Worm (Caenorhabditis elegans): ENCODE data around the gene BE10.3.

DNA sequence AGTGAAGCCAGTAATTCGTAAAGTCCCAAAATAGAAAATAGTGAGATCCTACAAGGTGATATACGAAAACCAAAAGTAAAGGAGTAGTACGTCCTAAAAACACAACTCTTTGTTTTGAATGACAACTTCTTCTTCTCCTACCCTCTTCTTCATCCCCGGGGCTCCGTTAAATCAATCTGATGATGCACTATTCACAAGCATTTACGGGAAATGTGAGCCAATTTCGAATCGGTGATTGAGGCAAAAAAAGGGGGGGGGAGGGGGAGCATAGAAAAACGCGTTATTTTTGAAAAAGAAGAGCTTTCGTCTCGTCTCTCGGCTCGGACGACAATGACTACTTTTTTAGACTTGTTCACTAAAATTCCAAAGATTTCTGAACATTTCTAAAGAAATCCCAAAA, 23.9 kb upstream of the BE10.3 start:
- TF ChIP-seq nhr-237 (tag; optimal IDR thresholded peaks at IDR 0.05): no peak
- no peak for TF ChIP-seq unc-62 (GFP tag; optimal IDR thresholded peaks at IDR 0.05)
- no peak for TF ChIP-seq ztf-11 (tag; optimal IDR thresholded peaks at IDR 0.05)
- TF ChIP-seq nhr-2 (tag; optimal IDR thresholded peaks at IDR 0.05): no peak
- TF ChIP-seq zip-8 (tag; optimal IDR thresholded peaks at IDR 0.05): no peak
- no peak for TF ChIP-seq hlh-1 (tag; optimal IDR thresholded peaks at IDR 0.05)
- TF ChIP-seq mep-1 (tag; optimal IDR thresholded peaks at IDR 0.05): no peak
- no peak for TF ChIP-seq lsy-2 (tag; optimal IDR thresholded peaks at IDR 0.05)
- no peak for TF ChIP-seq nhr-28 (tag; optimal IDR thresholded peaks at IDR 0.05)
- TF ChIP-seq ces-1 (GFP tag; optimal IDR thresholded peaks at IDR 0.05): peak; percentile 55
